Worm (Caenorhabditis elegans): ENCODE measurements around the gene oac-58.

ce11 chrIV:12275892-12276291 is 35.6 kb downstream of the oac-58 start, which contains the start of gene vps-8:
- TF ChIP-seq Y55F3AM.14 (GFP tag; optimal IDR thresholded peaks at IDR 0.05) (no peak), nhr-129 (tag; optimal IDR thresholded peaks at IDR 0.05) (no peak), lin-11 (tag; optimal IDR thresholded peaks at IDR 0.05) (no peak)

Measured in whole organism, L2 larva.